Worm (Caenorhabditis elegans) whole organism, L2 larva: ENCODE data around the gene Y41C4A.6.

Experiments
- ceh-82 ChIP-seq: fragments of 150-350 bp; optimal IDR thresholded peaks from 2 replicates; lab custom pipeline; 2014; ENCODE audit warnings: missing biosample characterization, missing genetic modification characterization
- elt-1 ChIP-seq: fragments of 150-350 bp; optimal IDR thresholded peaks from 2 replicates; lab custom pipeline; 2014; ENCODE audit warnings: missing biosample characterization, missing genetic modification characterization
- lin-13 ChIP-seq: fragments of 150-350 bp; optimal IDR thresholded peaks from 2 replicates; lab custom pipeline; 2014; ENCODE audit warnings: missing biosample characterization, missing genetic modification reagents, missing genetic modification characterization
- nhr-10 ChIP-seq: sonication (generic microtip); optimal IDR thresholded peaks from 2 replicates; lab custom pipeline; 2017; ENCODE audit warnings: missing biosample characterization, missing genetic modification characterization
- nhr-23 ChIP-seq: fragments of 150-350 bp; optimal IDR thresholded peaks from 2 replicates; lab custom pipeline; 2014; ENCODE audit warnings: missing biosample characterization, missing genetic modification reagents, missing genetic modification characterization
- nhr-25 ChIP-seq: fragments of 150-350 bp; sonication (generic microtip); optimal IDR thresholded peaks from 3 replicates; lab custom pipeline; 2014; ENCODE audit warnings: missing biosample characterization, missing genetic modification characterization
- skn-1 ChIP-seq: sonication (generic microtip); optimal IDR thresholded peaks from 2 replicates; lab custom pipeline; 2017; ENCODE audit warnings: missing biosample characterization, missing genetic modification characterization
- ztf-11 ChIP-seq: sonication (generic microtip); optimal IDR thresholded peaks from 2 replicates; lab custom pipeline; 2017; ENCODE audit warnings: missing biosample characterization, missing genetic modification characterization

- TF ChIP-seq lin-13 (no peak), nhr-25 (tag; lab: Kevin White, UChicago) (no peak), nhr-23 (no peak), nhr-10 (tag; lab: Kevin White, UChicago) (no peak), skn-1 (tag; lab: Kevin White, UChicago) (no peak), ztf-11 (tag; lab: Kevin White, UChicago) (no peak), ceh-82 (tag; lab: Kevin White, UChicago) (no peak), elt-1 (no peak)
Measured at ce11 chrIII:11689887-11690286, 6.5 kb upstream of the Y41C4A.6 start.
